Worm (Caenorhabditis elegans) whole organism, L1 larva: ENCODE results near the gene T21B10.4.

Source experiments
- mef-2 ChIP-seq: fragments of 150-350 bp; optimal IDR thresholded peaks from 2 replicates; lab custom pipeline; 2014; ENCODE audit warnings: missing biosample characterization, missing genetic modification characterization
- nhr-11 ChIP-seq: fragments of 150-350 bp; optimal IDR thresholded peaks from 2 replicates; lab custom pipeline; 2014; ENCODE audit warnings: missing biosample characterization, missing genetic modification characterization
- nhr-77 ChIP-seq: fragments of 150-350 bp; optimal IDR thresholded peaks from 2 replicates; lab custom pipeline; 2014; ENCODE audit warnings: missing biosample characterization, missing genetic modification characterization

DNA sequence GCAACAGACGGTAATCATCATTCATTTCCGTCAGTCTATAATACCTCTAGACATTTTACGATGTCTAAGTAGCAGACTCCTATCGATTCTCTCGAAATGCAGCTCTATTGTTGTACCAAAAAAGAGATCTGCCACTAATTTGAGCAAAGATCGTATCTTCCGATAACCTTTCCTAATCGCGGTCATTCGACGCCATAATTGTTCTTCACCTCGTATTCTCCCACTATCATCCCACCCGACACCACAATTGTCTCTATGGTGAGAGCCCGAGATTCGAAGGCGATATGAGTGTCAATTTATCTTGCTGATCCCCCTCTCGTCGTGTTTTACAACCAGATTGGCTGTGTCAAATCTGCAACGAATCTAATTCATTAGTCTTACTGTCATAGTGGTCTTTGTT is 45.3 kb upstream of the T21B10.4 start:
- no peak for TF ChIP-seq nhr-11 (tag; lab: Kevin White, UChicago)
- no peak for TF ChIP-seq mef-2 (tag; lab: Kevin White, UChicago)
- no peak for TF ChIP-seq nhr-77 (tag; lab: Kevin White, UChicago)
